Worm (Caenorhabditis elegans) whole organism, L1 larva: ENCODE measurements around the gene ddn-1.

Experiments
- C16A3.4 ChIP-seq: fragments of 150-350 bp; optimal IDR thresholded peaks from 2 replicates; lab custom pipeline; 2014; ENCODE audit warnings: missing biosample characterization, missing genetic modification characterization
- F16B12.6 ChIP-seq: fragments of 150-350 bp; optimal IDR thresholded peaks from 2 replicates; lab custom pipeline; 2014; ENCODE audit warnings: missing biosample characterization, missing genetic modification characterization
- alr-1 ChIP-seq: fragments of 200-800 bp; sonication (Bioruptor generic); optimal IDR thresholded peaks from 2 replicates; lab custom pipeline; 2018; ENCODE audit warnings: borderline replicate concordance, mild to moderate bottlenecking, missing genetic modification characterization, missing compliant biosample characterization
- ama-1 ChIP-seq: fragments of 150-350 bp; optimal IDR thresholded peaks from 2 replicates; lab custom pipeline; 2014
- blmp-1 ChIP-seq: fragments of 150-350 bp; optimal IDR thresholded peaks from 2 replicates; lab custom pipeline; 2014; ENCODE audit warnings: missing biosample characterization, missing genetic modification characterization
- ceh-88 ChIP-seq: fragments of 200-800 bp; sonication (Bioruptor generic); IDR thresholded peaks from 2 replicates; pipeline ENCODE4 v1.3.6; 2022; ENCODE audit warnings: missing genetic modification characterization, missing compliant biosample characterization
- ceh-90 ChIP-seq: sonication (generic microtip); optimal IDR thresholded peaks from 2 replicates; lab custom pipeline; 2016; ENCODE audit warnings: missing genetic modification characterization, missing compliant biosample characterization
- ces-1 ChIP-seq: fragments of 150-350 bp; optimal IDR thresholded peaks from 2 replicates; lab custom pipeline; 2014; ENCODE audit warnings: missing biosample characterization, missing genetic modification reagents, missing genetic modification characterization
- efl-1 ChIP-seq, 4 experiments: fragments of 150-350 bp; optimal IDR thresholded peaks in 3 of 4; peaks in 1 of 4; 1 replicate in 1 of 4; 2 replicates in 3 of 4; lab custom pipeline; 2014; ENCODE audit warnings: missing biosample characterization in 2 of 4, missing genetic modification characterization in 2 of 4, missing genetic modification reagents in 2 of 4
- efl-3 ChIP-seq: fragments of 200-800 bp; sonication (Bioruptor generic); optimal IDR thresholded peaks from 2 replicates; lab custom pipeline; 2018; ENCODE audit warnings: mild to moderate bottlenecking, missing genetic modification characterization, missing compliant biosample characterization
- egl-13 ChIP-seq: sonication (generic microtip); optimal IDR thresholded peaks from 2 replicates; lab custom pipeline; 2016; ENCODE audit warnings: missing genotype, missing genetic modification reagents, missing genetic modification characterization, missing compliant biosample characterization
- egl-27 ChIP-seq, 2 experiments: fragments of 150-350 bp in 1 of 2; sonication (generic microtip); optimal IDR thresholded peaks; 3 replicates each; lab custom pipeline; 2017 to 2018; ENCODE audit warnings: missing biosample characterization in 2 of 2, missing genetic modification characterization in 2 of 2, missing genetic modification reagents in 2 of 2
- elt-2 ChIP-seq: sonication (generic microtip); optimal IDR thresholded peaks from 2 replicates; lab custom pipeline; 2016; ENCODE audit warnings: missing genetic modification characterization, mild to moderate bottlenecking, inconsistent platforms, missing compliant biosample characterization, missing genetic modification reagents
- elt-3 ChIP-seq, 6 experiments: fragments of 150-350 bp in 1 of 6; sonication (generic microtip); optimal IDR thresholded peaks; 2 replicates each; lab custom pipeline; 2017 to 2018; ENCODE audit warnings: missing biosample characterization in 6 of 6, missing genetic modification characterization in 6 of 6, inconsistent platforms in 1 of 6
- fkh-10 ChIP-seq: sonication (generic microtip); optimal IDR thresholded peaks from 2 replicates; lab custom pipeline; 2017; ENCODE audit warnings: missing biosample characterization, missing genetic modification reagents, missing genetic modification characterization
- fkh-8 ChIP-seq: sonication (generic microtip); optimal IDR thresholded peaks from 2 replicates; lab custom pipeline; 2016; ENCODE audit warnings: mild to moderate bottlenecking, missing genetic modification characterization, missing compliant biosample characterization
- fos-1 ChIP-seq: fragments of 150-350 bp; optimal IDR thresholded peaks from 2 replicates; lab custom pipeline; 2014; ENCODE audit warnings: missing biosample characterization, missing genetic modification characterization
- hlh-17 ChIP-seq: fragments of 200-800 bp; sonication (Bioruptor generic); optimal IDR thresholded peaks from 2 replicates; lab custom pipeline; 2018; ENCODE audit warnings: missing genetic modification characterization, mild to moderate bottlenecking, missing compliant biosample characterization, moderate library complexity, borderline replicate concordance
- irx-1 ChIP-seq: sonication (generic microtip); optimal IDR thresholded peaks from 2 replicates; lab custom pipeline; 2016; ENCODE audit warnings: missing genetic modification characterization, missing compliant biosample characterization
- jun-1 ChIP-seq: fragments of 150-350 bp; optimal IDR thresholded peaks from 2 replicates; lab custom pipeline; 2014; ENCODE audit warnings: missing biosample characterization, missing genetic modification reagents, missing genetic modification characterization
- lin-13 ChIP-seq: fragments of 150-350 bp; optimal IDR thresholded peaks from 2 replicates; lab custom pipeline; 2014; ENCODE audit warnings: missing biosample characterization, missing genetic modification reagents, missing genetic modification characterization
- lin-14 ChIP-seq: fragments of 200-800 bp; sonication (Bioruptor generic); optimal IDR thresholded peaks from 2 replicates; lab custom pipeline; 2018; ENCODE audit warnings: mild to moderate bottlenecking, missing genetic modification characterization, moderate library complexity, missing compliant biosample characterization
- lin-35 ChIP-seq, 2 experiments: fragments of 150-350 bp; optimal IDR thresholded peaks; 2 replicates each; lab custom pipeline; 2014; ENCODE audit warnings: missing biosample characterization in 2 of 2, missing genetic modification characterization in 2 of 2, missing genetic modification reagents in 2 of 2
- lin-39 ChIP-seq: fragments of 150-350 bp; optimal IDR thresholded peaks from 2 replicates; lab custom pipeline; 2014; ENCODE audit warnings: missing biosample characterization, missing genetic modification reagents, missing genetic modification characterization
- nhr-11 ChIP-seq: fragments of 150-350 bp; optimal IDR thresholded peaks from 2 replicates; lab custom pipeline; 2014; ENCODE audit warnings: missing biosample characterization, missing genetic modification characterization
- nhr-47 ChIP-seq: sonication (generic microtip); optimal IDR thresholded peaks from 2 replicates; lab custom pipeline; 2016; ENCODE audit warnings: mild to moderate bottlenecking, missing genetic modification characterization, moderate library complexity, missing compliant biosample characterization
- nhr-85 ChIP-seq: sonication (generic microtip); peaks from one replicate; lab custom pipeline; 2016; ENCODE audit warnings: missing genetic modification characterization, inconsistent platforms, missing compliant biosample characterization
- pax-3 ChIP-seq: fragments of 200-800 bp; sonication (Bioruptor generic); optimal IDR thresholded peaks from 2 replicates; lab custom pipeline; 2018; ENCODE audit warnings: mild to moderate bottlenecking, missing genetic modification characterization, moderate library complexity, missing compliant biosample characterization
- rnt-1 ChIP-seq: sonication (generic microtip); optimal IDR thresholded peaks from 2 replicates; lab custom pipeline; 2016; ENCODE audit warnings: mild to moderate bottlenecking, missing genetic modification characterization, moderate library complexity, missing compliant biosample characterization
- skn-1 ChIP-seq: fragments of 150-350 bp; optimal IDR thresholded peaks from 2 replicates; lab custom pipeline; 2014; ENCODE audit warnings: missing biosample characterization, missing genetic modification characterization
- sptf-1 ChIP-seq: fragments of 150-350 bp; optimal IDR thresholded peaks from 2 replicates; lab custom pipeline; 2014; ENCODE audit warnings: missing biosample characterization, missing genetic modification characterization
- tbx-2 ChIP-seq: sonication (generic microtip); optimal IDR thresholded peaks from 2 replicates; lab custom pipeline; 2016; ENCODE audit warnings: missing genetic modification characterization, missing compliant biosample characterization
- unc-86 ChIP-seq: sonication (generic microtip); optimal IDR thresholded peaks from 2 replicates; lab custom pipeline; 2016; ENCODE audit warnings: missing genetic modification characterization, missing compliant biosample characterization
- zip-4 ChIP-seq: fragments of 200-800 bp; sonication (Bioruptor generic); optimal IDR thresholded peaks from 2 replicates; lab custom pipeline; 2018; ENCODE audit warnings: mild to moderate bottlenecking, missing genetic modification characterization, moderate library complexity, missing compliant biosample characterization
- ztf-11 ChIP-seq, 2 experiments: sonication (generic microtip); optimal IDR thresholded peaks; 2 replicates each; lab custom pipeline; 2016 to 2017; ENCODE audit warnings: missing genetic modification characterization in 2 of 2, missing biosample characterization in 1 of 2, missing compliant biosample characterization in 1 of 2
- ztf-4 ChIP-seq: fragments of 150-350 bp; optimal IDR thresholded peaks from 2 replicates; lab custom pipeline; 2014; ENCODE audit warnings: missing biosample characterization, missing genetic modification characterization

ddn-1 gene

ce11 chrV:8768481-8768959, 8.2 kb upstream of the ddn-1 start, which contains the start of gene B0507.3 (continued):
- TF ChIP-seq ceh-88 (GFP tag; lab: Robert Waterston, UW) (no peak), ama-1 (no peak), hlh-17 (GFP tag; lab: Kevin White, UChicago) (no peak), lin-35 (GFP tag; optimal IDR thresholded peaks at IDR 0.05; lab: Kevin White, UChicago) (peak in 1 of 2 experiments; percentile 68), egl-13 (tag; lab: Kevin White, UChicago) (no peak), lin-14 (peak; percentile 40), unc-86 (tag; lab: Kevin White, UChicago) (no peak), fkh-8 (tag; lab: Kevin White, UChicago) (no peak), efl-3 (GFP tag; lab: Kevin White, UChicago) (no peak), C16A3.4 (tag; lab: Kevin White, UChicago) (no peak), ceh-90 (tag; lab: Kevin White, UChicago) (no peak), jun-1 (peak; percentile 76), skn-1 (tag; lab: Kevin White, UChicago) (no peak), fkh-10 (no peak), lin-39 (no peak)

ce11 chrV:8767493-8767892, 7.2 kb upstream of the ddn-1 start:
- TF ChIP-seq elt-2 (tag; lab: Kevin White, UChicago) (peak; percentile 91), efl-1 (optimal IDR thresholded peaks at IDR 0.05; lab: Kevin White, UChicago) (no peak), efl-1 (GFP tag; optimal IDR thresholded peaks at IDR 0.05 in 1 of 2; lab: Kevin White, UChicago) (no peak)

ce11 chrV:8767041-8767440, 6.7 kb upstream of the ddn-1 start:
- TF ChIP-seq ztf-11 (tag; optimal IDR thresholded peaks at IDR 0.05; lab: Kevin White, UChicago) (no peak), elt-3 (tag; optimal IDR thresholded peaks at IDR 0.05; lab: Kevin White, UChicago) (no peak), elt-2 (tag; lab: Kevin White, UChicago) (no peak), ces-1 (GFP tag; lab: Kevin White, UChicago) (no peak), unc-86 (tag; lab: Kevin White, UChicago) (peak; percentile 49), efl-1 (optimal IDR thresholded peaks at IDR 0.05; lab: Kevin White, UChicago) (no peak), efl-1 (GFP tag; optimal IDR thresholded peaks at IDR 0.05 in 1 of 2; lab: Kevin White, UChicago) (peak in 1 of 2 experiments; percentile 7)
- TF ChIP-seq, all 84 proteins: peak for 2

- TF ChIP-seq sptf-1 (tag; lab: Kevin White, UChicago) (no peak), egl-27 (tag; optimal IDR thresholded peaks at IDR 0.05; lab: Kevin White, UChicago) (no peak), zip-4 (GFP tag; lab: Kevin White, UChicago) (no peak), nhr-47 (no peak), blmp-1 (no peak), nhr-11 (tag; lab: Kevin White, UChicago) (no peak), irx-1 (no peak), ztf-4 (tag; lab: Kevin White, UChicago) (no peak), tbx-2 (tag; lab: Kevin White, UChicago) (no peak), fos-1 (no peak), unc-86 (tag; lab: Kevin White, UChicago) (no peak), F16B12.6 (tag; lab: Kevin White, UChicago) (no peak), nhr-85 (tag; lab: Kevin White, UChicago) (no peak), pax-3 (tag; lab: Kevin White, UChicago) (no peak), egl-13 (tag; lab: Kevin White, UChicago) (no peak), jun-1 (no peak), alr-1 (no peak), ces-1 (GFP tag; lab: Kevin White, UChicago) (no peak), rnt-1 (tag; lab: Kevin White, UChicago) (no peak), lin-13 (GFP tag; lab: Kevin White, UChicago) (no peak)
These were observed 5.6 kb upstream of the ddn-1 start, which contains the start of gene B0507.9 for ce11 chrV:8765938-8766337. TSS of gene B0507.9 (minus strand) at chrV:8766038.
